Worm (Caenorhabditis elegans) whole organism, L4/young adult: ENCODE measurements around the gene F26D10.13.

Experiments
- W03F9.2 ChIP-seq: fragments of 150-350 bp; optimal IDR thresholded peaks from 2 replicates; lab custom pipeline; 2014; ENCODE audit warnings: missing biosample characterization, missing genetic modification characterization
- dao-5 ChIP-seq: sonication (generic microtip); optimal IDR thresholded peaks from 2 replicates; lab custom pipeline; 2016; ENCODE audit warnings: missing genotype, missing genetic modification characterization, moderate library complexity, missing compliant biosample characterization
- him-1 ChIP-seq: sonication (generic microtip); optimal IDR thresholded peaks from 2 replicates; lab custom pipeline; 2016; ENCODE audit warnings: missing genotype, missing genetic modification reagents, missing genetic modification characterization, missing compliant biosample characterization

ce11 chrIV:17287908-17288675, 23.5 kb upstream of the F26D10.13 start, which contains the start of gene zipt-7.1:
- TF ChIP-seq W03F9.2 (tag; lab: Kevin White, UChicago) (no peak), him-1 (tag; lab: Kevin White, UChicago) (no peak), dao-5 (tag; lab: Kevin White, UChicago) (no peak)
